Fruit fly (Drosophila melanogaster) whole organism, pupa: ENCODE measurements around the gene Taf3.

Experiments
- CG10348 ChIP-seq: fragments of 200-800 bp; sonication (Bioruptor generic); IDR thresholded peaks from 2 replicates; pipeline ENCODE4 v1.3.6; 2022; ENCODE audit warnings: missing biosample characterization, missing genetic modification characterization
- CG12605 ChIP-seq: fragments of 200-800 bp; sonication (Bioruptor generic); IDR thresholded peaks from 2 replicates; pipeline ENCODE4 v1.3.6; 2022; ENCODE audit warnings: missing biosample characterization, missing genetic modification characterization
- CG13204 ChIP-seq: fragments of 200-800 bp; sonication (Bioruptor generic); optimal IDR thresholded peaks from 2 replicates; lab custom pipeline; 2018; ENCODE audit warnings: missing biosample characterization, mild to moderate bottlenecking, missing genetic modification characterization, moderate library complexity
- CG14655 ChIP-seq: fragments of 200-800 bp; sonication (Bioruptor generic); optimal IDR thresholded peaks from 3 replicates; lab custom pipeline; 2017; ENCODE audit warnings: mild to moderate bottlenecking, missing biosample characterization, missing genetic modification reagents, missing genetic modification characterization
- CG15710 ChIP-seq: fragments of 200-800 bp; sonication (Bioruptor generic); optimal IDR thresholded peaks from 2 replicates; lab custom pipeline; 2018; ENCODE audit warnings: missing biosample characterization, mild to moderate bottlenecking, missing genetic modification characterization, moderate library complexity
- CG17806 ChIP-seq: fragments of 200-800 bp; sonication (Bioruptor generic); optimal IDR thresholded peaks from 2 replicates; lab custom pipeline; 2018; ENCODE audit warnings: missing biosample characterization, mild to moderate bottlenecking, missing genetic modification characterization, moderate library complexity
- CG32121 ChIP-seq: fragments of 200-800 bp; sonication (Bioruptor generic); IDR thresholded peaks from 2 replicates; pipeline ENCODE4 v1.3.6; 2022; ENCODE audit warnings: missing biosample characterization, missing genetic modification characterization
- CG34367 ChIP-seq: fragments of 200-800 bp; sonication (Bioruptor generic); optimal IDR thresholded peaks from 2 replicates; lab custom pipeline; 2018; ENCODE audit warnings: missing biosample characterization, mild to moderate bottlenecking, missing genetic modification characterization
- CG4496 ChIP-seq: fragments of 200-800 bp; sonication (Bioruptor generic); IDR thresholded peaks from 3 replicates; pipeline ENCODE4 v1.3.6; 2022; ENCODE audit warnings: missing biosample characterization, missing genetic modification characterization
- CG8159 ChIP-seq: fragments of 200-800 bp; sonication (Bioruptor generic); optimal IDR thresholded peaks from 3 replicates; lab custom pipeline; 2018; ENCODE audit warnings: missing biosample characterization, mild to moderate bottlenecking, missing genetic modification characterization, moderate library complexity
- CG8301 ChIP-seq: fragments of 200-800 bp; sonication (Bioruptor generic); optimal IDR thresholded peaks from 2 replicates; lab custom pipeline; 2018; ENCODE audit warnings: missing biosample characterization, mild to moderate bottlenecking, missing genetic modification characterization
- CG9948 ChIP-seq: fragments of 200-800 bp; sonication (Bioruptor generic); optimal IDR thresholded peaks from 2 replicates; lab custom pipeline; 2018; ENCODE audit warnings: missing biosample characterization, mild to moderate bottlenecking, missing genetic modification characterization, moderate library complexity
- D1 ChIP-seq: fragments of 200-800 bp; sonication (Bioruptor generic); optimal IDR thresholded peaks from 2 replicates; lab custom pipeline; 2018; ENCODE audit warnings: missing biosample characterization, mild to moderate bottlenecking, missing genetic modification characterization, moderate library complexity
- EcR ChIP-seq: fragments of 200-800 bp; sonication (Bioruptor generic); optimal IDR thresholded peaks from 3 replicates; lab custom pipeline; 2019; ENCODE audit warnings: missing biosample characterization, missing genetic modification characterization, mild to moderate bottlenecking, moderate library complexity, missing genetic modification reagents
- Ets98B ChIP-seq: fragments of 200-800 bp; sonication (Bioruptor generic); IDR thresholded peaks from 2 replicates; pipeline ENCODE4 v1.3.6; 2022; ENCODE audit warnings: missing biosample characterization, missing genetic modification characterization
- Pif1A ChIP-seq: fragments of 200-800 bp; sonication (Bioruptor generic); optimal IDR thresholded peaks from 3 replicates; lab custom pipeline; 2016; ENCODE audit warnings: missing biosample characterization, missing genetic modification characterization
- Pif1B ChIP-seq: fragments of 200-800 bp; sonication (Bioruptor generic); optimal IDR thresholded peaks from 3 replicates; lab custom pipeline; 2016; ENCODE audit warnings: missing biosample characterization, missing genetic modification characterization
- Snoo ChIP-seq: fragments of 200-800 bp; sonication (Bioruptor generic); optimal IDR thresholded peaks from 3 replicates; lab custom pipeline; 2017; ENCODE audit warnings: missing biosample characterization, mild to moderate bottlenecking, missing genetic modification characterization, inconsistent platforms
- fd96Ca ChIP-seq: fragments of 200-800 bp; sonication (Bioruptor generic); IDR thresholded peaks from 3 replicates; pipeline ENCODE4 v1.3.6; 2022; ENCODE audit warnings: missing biosample characterization, missing genetic modification characterization
- gl ChIP-seq: fragments of 200-800 bp; sonication (Bioruptor generic); optimal IDR thresholded peaks from 2 replicates; lab custom pipeline; 2018; ENCODE audit warnings: missing biosample characterization, mild to moderate bottlenecking, missing genetic modification characterization
- rn ChIP-seq: fragments of 200-800 bp; sonication (Bioruptor generic); IDR thresholded peaks from 2 replicates; pipeline ENCODE4 v1.3.6; 2022; ENCODE audit warnings: missing biosample characterization, missing genetic modification characterization

Taf3 gene

DNA sequence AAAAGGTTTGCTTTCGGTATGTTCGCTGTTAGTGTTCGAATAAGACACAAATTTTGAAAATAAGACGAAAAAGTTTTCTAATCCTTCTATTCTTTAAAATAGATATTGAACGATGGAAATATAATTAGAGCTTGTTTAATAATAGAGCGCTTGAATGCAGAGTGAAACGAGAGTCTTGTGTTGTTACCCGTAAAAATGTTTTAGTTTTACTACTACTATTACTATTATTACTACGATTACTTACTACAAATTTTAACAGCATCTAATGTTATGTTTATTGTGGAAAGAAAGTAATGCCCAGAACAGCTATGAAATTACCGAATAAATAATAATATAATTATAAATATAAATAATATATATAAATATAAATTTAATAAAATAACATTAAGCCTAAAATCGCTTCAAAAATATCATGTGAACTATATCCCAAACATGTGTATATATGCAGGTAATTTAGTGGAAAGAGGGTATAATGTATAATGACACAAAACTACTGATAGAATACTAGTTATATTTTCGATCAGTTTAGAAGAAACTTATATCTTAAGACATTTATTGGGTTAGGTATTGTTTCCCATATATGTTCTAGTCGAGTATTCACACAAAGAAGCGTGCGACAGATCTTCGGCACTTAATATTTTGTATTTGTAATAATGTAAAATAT is 480 bp upstream of the Taf3 start, which contains the start of gene CG33941:
Gene CG33941 (plus strand): TSS at position 522 of the 664 bp plus-strand sequence.
- no peak for TF ChIP-seq CG34367
- TF ChIP-seq CG32121 (GFP tag; lab: Robert Waterston, UW): no peak
- no peak for TF ChIP-seq CG12605 (GFP tag; lab: Robert Waterston, UW)
- no peak for TF ChIP-seq CG4496 (GFP tag; lab: Robert Waterston, UW)
- TF ChIP-seq Pif1A (GFP tag; lab: Kevin White, UChicago): no peak
- no peak for TF ChIP-seq Ets98B (GFP tag; lab: Robert Waterston, UW)
- no peak for TF ChIP-seq CG10348 (GFP tag; lab: Robert Waterston, UW)
- TF ChIP-seq, all 21 proteins: peak for 0

DNA sequence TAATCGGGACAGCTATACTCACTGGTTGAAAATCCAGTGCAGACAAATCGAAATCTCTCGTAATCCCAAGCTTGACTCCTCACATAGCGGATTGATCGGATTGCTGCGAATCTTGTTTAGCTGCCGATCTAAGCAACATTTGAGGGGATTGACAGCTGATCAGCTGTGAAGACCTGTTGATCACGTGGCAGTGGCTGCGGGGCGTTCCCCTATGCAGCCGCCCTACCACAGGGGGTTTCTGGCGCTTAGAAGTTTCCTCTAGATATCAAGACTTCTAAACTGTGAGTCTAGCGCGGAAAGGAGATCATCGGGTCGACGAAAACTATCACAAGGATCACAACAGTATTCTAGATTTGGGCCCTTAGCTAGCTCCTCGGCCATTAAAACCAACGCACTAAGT is 8.0 kb downstream of the Taf3 start:
- TF ChIP-seq CG13204 (GFP tag; lab: Kevin White, UChicago): no peak
- no peak for TF ChIP-seq D1 (tag; lab: Kevin White, UChicago)
- TF ChIP-seq CG12605 (GFP tag; lab: Robert Waterston, UW): no peak
- TF ChIP-seq CG9948 (tag; lab: Kevin White, UChicago): no peak
- TF ChIP-seq Ets98B (GFP tag; lab: Robert Waterston, UW): no peak
- no peak for TF ChIP-seq Snoo (tag; lab: Kevin White, UChicago)
- TF ChIP-seq Pif1B: no peak
- TF ChIP-seq CG8159 (tag; lab: Kevin White, UChicago): no peak
- no peak for TF ChIP-seq CG17806 (tag; lab: Kevin White, UChicago)
- TF ChIP-seq CG32121 (GFP tag; lab: Robert Waterston, UW): no peak
- no peak for TF ChIP-seq CG10348 (GFP tag; lab: Robert Waterston, UW)
- TF ChIP-seq CG15710 (tag; lab: Kevin White, UChicago): no peak
- TF ChIP-seq gl (tag; lab: Kevin White, UChicago): no peak
- no peak for TF ChIP-seq Pif1A (GFP tag; lab: Kevin White, UChicago)
- no peak for TF ChIP-seq EcR (GFP tag; lab: Kevin White, UChicago)
- no peak for TF ChIP-seq CG4496 (GFP tag; lab: Robert Waterston, UW)

DNA sequence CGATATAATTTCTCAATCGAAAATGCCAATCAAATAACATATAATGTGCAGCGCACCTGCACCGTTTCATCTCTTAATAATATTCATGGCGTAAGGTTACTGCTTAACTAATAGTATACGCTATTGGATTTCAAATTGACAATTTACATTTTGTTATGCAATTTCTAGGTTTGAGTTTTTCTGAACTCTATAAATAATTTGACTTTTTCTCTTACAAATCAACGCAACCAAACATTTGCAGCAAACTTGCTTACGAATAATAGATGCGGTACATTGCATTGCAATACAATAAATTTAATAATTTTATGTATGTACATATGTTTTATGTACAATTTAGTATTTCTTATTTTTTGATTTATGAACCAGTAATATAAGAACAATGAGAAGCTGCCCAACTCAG is 13.3 kb downstream of the Taf3 start:
- no peak for TF ChIP-seq EcR (GFP tag; lab: Kevin White, UChicago)
- TF ChIP-seq Ets98B (GFP tag; lab: Robert Waterston, UW): no peak
- no peak for TF ChIP-seq CG17806 (tag; lab: Kevin White, UChicago)

DNA sequence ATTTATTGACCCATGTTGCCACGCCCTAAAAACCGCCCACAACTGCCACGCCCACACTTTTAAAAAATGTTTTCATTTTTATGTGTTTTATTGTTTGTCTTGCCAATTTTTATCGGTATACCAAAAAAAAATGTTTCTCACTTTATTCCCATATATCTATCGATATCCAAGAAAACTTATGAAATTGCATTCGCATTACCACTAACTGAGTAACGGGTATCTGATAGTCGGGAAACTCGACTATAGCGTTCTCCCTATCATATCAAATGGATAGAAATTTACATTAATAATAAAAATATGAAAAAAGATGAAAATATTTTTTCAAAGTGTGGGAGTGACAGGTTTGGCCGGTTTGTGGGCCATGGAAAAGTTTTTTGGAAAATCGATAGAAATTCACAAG is 17.6 kb downstream of the Taf3 start:
- TF ChIP-seq CG17806 (tag; lab: Kevin White, UChicago) (no peak), rn (GFP tag; lab: Robert Waterston, UW) (no peak), CG4496 (GFP tag; lab: Robert Waterston, UW) (no peak), CG12605 (GFP tag; lab: Robert Waterston, UW) (no peak), CG32121 (GFP tag; lab: Robert Waterston, UW) (no peak), Snoo (tag; lab: Kevin White, UChicago) (no peak), CG10348 (GFP tag; lab: Robert Waterston, UW) (no peak), gl (tag; lab: Kevin White, UChicago) (no peak), CG34367 (no peak), CG14655 (GFP tag; lab: Kevin White, UChicago) (no peak), CG9948 (tag; lab: Kevin White, UChicago) (no peak), EcR (GFP tag; lab: Kevin White, UChicago) (no peak), Pif1A (GFP tag; lab: Kevin White, UChicago) (no peak)

DNA sequence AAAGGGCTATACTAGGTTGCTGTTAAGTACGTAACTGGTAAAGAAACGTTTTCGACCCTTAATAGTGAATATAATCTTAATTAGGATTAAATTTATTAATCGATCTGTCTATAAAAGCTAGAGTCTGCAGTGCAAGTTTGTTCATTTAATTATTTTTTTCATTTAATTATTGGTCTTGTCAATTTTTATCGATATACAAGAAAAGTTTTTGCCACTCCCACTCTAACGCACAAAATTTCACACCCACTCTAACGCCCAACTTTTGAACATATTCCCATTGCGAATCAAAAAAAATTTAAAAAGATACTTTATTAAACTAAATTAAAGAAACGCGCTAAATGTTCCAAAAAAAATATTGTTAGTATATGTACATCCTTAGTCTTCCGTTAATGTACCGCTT is 18.5 kb downstream of the Taf3 start:
- TF ChIP-seq EcR (GFP tag; lab: Kevin White, UChicago) (no peak), gl (tag; lab: Kevin White, UChicago) (no peak)

DNA sequence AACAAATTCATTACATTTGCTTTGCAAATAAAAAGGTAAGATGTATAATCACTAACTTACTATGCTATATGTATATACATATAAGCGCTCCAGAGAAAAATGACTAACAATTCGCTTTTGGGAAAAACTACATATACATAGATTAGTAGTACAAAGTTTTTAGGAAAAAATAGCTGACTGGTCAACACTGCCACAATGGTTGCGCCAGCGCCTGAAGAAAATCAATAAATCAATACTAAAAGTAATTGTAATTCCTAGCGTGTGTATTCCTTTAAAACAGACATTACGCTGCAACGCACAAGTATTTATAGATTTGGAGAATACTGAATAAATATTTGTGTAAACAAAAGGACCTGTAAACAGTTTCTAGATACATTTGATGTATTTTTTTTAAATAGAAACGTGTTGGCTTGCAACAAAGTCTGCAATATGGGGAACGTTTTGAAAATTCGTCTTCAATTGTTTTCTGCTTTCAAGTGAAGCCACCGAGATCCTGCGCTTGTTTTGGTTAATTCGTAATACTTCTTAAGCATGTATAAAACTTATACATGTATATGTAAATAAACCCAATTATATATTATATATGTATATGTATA is 20.6 kb downstream of the Taf3 start:
- TF ChIP-seq Pif1B: peak; percentile 51
- no peak for TF ChIP-seq Ets98B (GFP tag; lab: Robert Waterston, UW)
- peak; percentile 40 for TF ChIP-seq Pif1A (GFP tag; lab: Kevin White, UChicago)
- TF ChIP-seq CG15710 (tag; lab: Kevin White, UChicago): no peak
- TF ChIP-seq Snoo (tag; lab: Kevin White, UChicago): peak; percentile 20

DNA sequence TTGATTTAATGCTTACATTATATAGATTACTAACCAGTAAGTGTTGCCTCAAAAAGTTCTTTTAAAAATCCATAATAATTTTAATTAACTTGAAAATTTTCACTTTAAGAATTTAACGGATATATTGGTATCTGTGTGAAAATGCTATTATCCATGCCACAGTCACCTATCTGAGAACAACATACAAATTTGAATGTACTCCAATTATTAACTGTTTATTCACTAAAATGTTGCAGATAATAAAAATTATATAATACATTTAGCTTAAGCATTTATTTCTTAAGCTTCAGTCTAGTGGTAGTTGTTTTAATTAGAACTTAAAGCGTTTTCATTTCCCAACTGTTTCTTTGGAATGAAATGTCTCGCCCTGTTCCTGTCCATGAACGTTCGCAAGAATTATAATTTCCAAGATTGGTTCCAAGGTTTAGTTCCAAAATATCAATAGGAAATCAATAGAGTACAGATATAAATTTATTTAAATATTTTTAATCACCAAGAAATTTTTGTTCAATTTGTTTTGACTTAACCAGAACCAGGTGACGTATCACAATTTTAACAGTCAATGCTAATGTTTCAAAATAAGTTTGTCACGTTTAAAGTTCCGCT is 21.4 kb downstream of the Taf3 start, which contains the start of gene CaMKI:
Gene CaMKI (plus strand): TSS at position 392 of the 606 bp plus-strand sequence.
- no peak for TF ChIP-seq CG13204 (GFP tag; lab: Kevin White, UChicago)
- no peak for TF ChIP-seq D1 (tag; lab: Kevin White, UChicago)
- TF ChIP-seq CG14655 (GFP tag; lab: Kevin White, UChicago): no peak
- TF ChIP-seq CG12605 (GFP tag; lab: Robert Waterston, UW): no peak
- TF ChIP-seq rn (GFP tag; lab: Robert Waterston, UW): no peak
- no peak for TF ChIP-seq CG8159 (tag; lab: Kevin White, UChicago)
- no peak for TF ChIP-seq CG4496 (GFP tag; lab: Robert Waterston, UW)
- TF ChIP-seq CG9948 (tag; lab: Kevin White, UChicago): no peak
- no peak for TF ChIP-seq Pif1A (GFP tag; lab: Kevin White, UChicago)
- no peak for TF ChIP-seq CG15710 (tag; lab: Kevin White, UChicago)
- no peak for TF ChIP-seq CG34367
- TF ChIP-seq CG8301 (tag; lab: Kevin White, UChicago): no peak
- TF ChIP-seq Snoo (tag; lab: Kevin White, UChicago): no peak
- TF ChIP-seq fd96Ca: no peak
